Worm (Caenorhabditis elegans) whole organism, late embryonic: Measurements from ENCODE around the gene R10E8.2.

Experiments
- ama-1 ChIP-seq: fragments of 150-350 bp; optimal IDR thresholded peaks from 2 replicates; lab custom pipeline; 2014
- elt-2 ChIP-seq: sonication (generic microtip); optimal IDR thresholded peaks from 2 replicates; lab custom pipeline; 2016; ENCODE audit warnings: missing genetic modification reagents, missing genetic modification characterization, missing compliant biosample characterization
- hlh-6 ChIP-seq: sonication (generic microtip); optimal IDR thresholded peaks from 2 replicates; lab custom pipeline; 2016; ENCODE audit warnings: missing genotype, missing genetic modification characterization, missing compliant biosample characterization
- nfya-1 ChIP-seq: sonication (generic microtip); optimal IDR thresholded peaks from 2 replicates; lab custom pipeline; 2017; ENCODE audit warnings: missing genetic modification characterization, mild to moderate bottlenecking, missing compliant biosample characterization, antibody characterized with exemption, moderate library complexity
- rnt-1 ChIP-seq: sonication (generic microtip); optimal IDR thresholded peaks from 2 replicates; lab custom pipeline; 2016; ENCODE audit warnings: missing genetic modification characterization, missing compliant biosample characterization

- TF ChIP-seq hlh-6 (tag; lab: Kevin White, UChicago) (no peak), elt-2 (no peak), ama-1 (lab: Kevin White, UChicago) (no peak), rnt-1 (no peak), nfya-1 (tag; lab: Kevin White, UChicago) (no peak)
Measured at ce11 chrV:18212848-18213247, 40.7 kb upstream of the R10E8.2 start.
